Worm (Caenorhabditis elegans) whole organism, early embryonic: ENCODE data around the gene H20J04.6.

ENCODE experiments used
- ama-1 ChIP-seq: fragments of 150-350 bp; optimal IDR thresholded peaks from 2 replicates; lab custom pipeline; 2014
- hmg-4 ChIP-seq: fragments of 200-800 bp; sonication (Bioruptor generic); optimal IDR thresholded peaks from 2 replicates; lab custom pipeline; 2018; ENCODE audit warnings: mild to moderate bottlenecking, missing genetic modification characterization, missing compliant biosample characterization

DNA sequence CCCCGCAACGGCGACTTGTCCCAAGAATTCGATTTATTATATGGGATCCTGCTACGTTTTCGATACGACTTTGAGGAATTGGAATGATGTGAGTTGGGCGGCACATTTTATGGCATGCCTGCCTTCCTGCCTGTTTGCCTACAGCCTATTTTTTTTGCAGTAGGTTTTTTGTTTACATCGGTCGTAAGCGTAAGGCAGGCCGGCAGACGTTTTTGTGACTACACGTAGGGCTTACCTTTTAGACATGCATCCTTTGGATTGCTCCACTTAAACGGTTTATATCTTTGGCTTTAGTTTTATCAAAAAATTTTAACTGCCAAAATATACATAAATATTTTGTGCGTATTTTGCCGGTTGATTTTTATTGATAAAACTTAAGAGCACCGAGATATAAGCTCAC lies 36.2 kb downstream of the H20J04.6 start:
- no peak for TF ChIP-seq hmg-4 (GFP tag; lab: Kevin White, UChicago)
- TF ChIP-seq ama-1, result no peak
